Fruit fly (Drosophila melanogaster) whole organism, embryonic: Measurements from ENCODE around the gene Hinfp.

Experiments
- ATbp ChIP-seq: fragments of 200-800 bp; sonication (Bioruptor generic); optimal IDR thresholded peaks from 2 replicates; lab custom pipeline; 2017; ENCODE audit warnings: missing biosample characterization, mild to moderate bottlenecking, missing genetic modification characterization, missing genetic modification reagents
- B-H1 ChIP-seq: fragments of 200-800 bp; sonication (Bioruptor generic); IDR thresholded peaks from 3 replicates; pipeline ENCODE4 v1.3.6; 2022; ENCODE audit warnings: missing biosample characterization, missing genetic modification characterization
- BEAF-32 ChIP-seq: fragments of 200-800 bp; sonication (Bioruptor generic); optimal IDR thresholded peaks from 3 replicates; lab custom pipeline; 2017; ENCODE audit warnings: missing biosample characterization, missing genetic modification characterization, mild to moderate bottlenecking, moderate library complexity, missing genetic modification reagents
- Blimp-1 ChIP-seq: fragments of 200-800 bp; sonication (Bioruptor generic); optimal IDR thresholded peaks from 3 replicates; lab custom pipeline; 2018; ENCODE audit warnings: missing biosample characterization, missing genetic modification characterization, mild to moderate bottlenecking, moderate library complexity, missing genetic modification reagents
- CG10147 ChIP-seq: fragments of 200-800 bp; sonication (Bioruptor generic); optimal IDR thresholded peaks from 2 replicates; lab custom pipeline; 2019; ENCODE audit warnings: missing biosample characterization, mild to moderate bottlenecking, missing genetic modification characterization, moderate library complexity
- CG10267 ChIP-seq: fragments of 200-800 bp; sonication (Bioruptor generic); optimal IDR thresholded peaks from 2 replicates; lab custom pipeline; 2018; ENCODE audit warnings: missing biosample characterization, mild to moderate bottlenecking, missing genetic modification characterization, moderate library complexity
- CG10565 ChIP-seq: fragments of 200-800 bp; sonication (Bioruptor generic); optimal IDR thresholded peaks from 3 replicates; lab custom pipeline; 2016; ENCODE audit warnings: missing biosample characterization, mild to moderate bottlenecking, missing genetic modification characterization
- CG11085 ChIP-seq: fragments of 200-800 bp; sonication (Bioruptor generic); IDR thresholded peaks from 2 replicates; pipeline ENCODE4 v1.3.6; 2022; ENCODE audit warnings: missing biosample characterization, missing genetic modification characterization
- CG12155 ChIP-seq: fragments of 200-800 bp; sonication (Bioruptor generic); optimal IDR thresholded peaks from 3 replicates; lab custom pipeline; 2016; ENCODE audit warnings: missing biosample characterization, missing genetic modification characterization
- CG12219 ChIP-seq: fragments of 200-800 bp; sonication (Bioruptor generic); optimal IDR thresholded peaks from 3 replicates; lab custom pipeline; 2018; ENCODE audit warnings: missing biosample characterization, mild to moderate bottlenecking, missing genetic modification characterization
- CG12744 ChIP-seq: fragments of 200-800 bp; sonication (Bioruptor generic); optimal IDR thresholded peaks from 2 replicates; lab custom pipeline; 2016; ENCODE audit warnings: missing biosample characterization, missing genetic modification characterization
- CG13775 ChIP-seq: fragments of 200-800 bp; sonication (Bioruptor generic); optimal IDR thresholded peaks from 3 replicates; lab custom pipeline; 2017; ENCODE audit warnings: missing biosample characterization, mild to moderate bottlenecking, missing genetic modification characterization
- CG14710 ChIP-seq: fragments of 200-800 bp; sonication (Bioruptor generic); optimal IDR thresholded peaks from 3 replicates; lab custom pipeline; 2019; ENCODE audit warnings: missing biosample characterization, mild to moderate bottlenecking, missing genetic modification characterization, moderate library complexity
- CG1603 ChIP-seq: fragments of 200-800 bp; sonication (Bioruptor generic); optimal IDR thresholded peaks from 2 replicates; lab custom pipeline; 2019; ENCODE audit warnings: missing biosample characterization, mild to moderate bottlenecking, missing genetic modification characterization, moderate library complexity
- CG16813 ChIP-seq: fragments of 200-800 bp; sonication (Bioruptor generic); IDR thresholded peaks from 3 replicates; pipeline ENCODE4 v1.3.6; 2022; ENCODE audit warnings: missing biosample characterization, missing genetic modification characterization; ENCODE audit not compliant: partially characterized antibody
- CG2202 ChIP-seq: fragments of 200-800 bp; sonication (Bioruptor generic); optimal IDR thresholded peaks from 2 replicates; lab custom pipeline; 2018; ENCODE audit warnings: missing biosample characterization, mild to moderate bottlenecking, missing genetic modification characterization
- CG31365 ChIP-seq: fragments of 200-800 bp; sonication (Bioruptor generic); optimal IDR thresholded peaks from 2 replicates; lab custom pipeline; 2018; ENCODE audit warnings: missing biosample characterization, mild to moderate bottlenecking, missing genetic modification characterization
- CG34376 ChIP-seq: fragments of 200-800 bp; sonication (Bioruptor generic); optimal IDR thresholded peaks from 2 replicates; lab custom pipeline; 2018; ENCODE audit warnings: missing biosample characterization, mild to moderate bottlenecking, missing genetic modification characterization
- CG4360 ChIP-seq: fragments of 200-800 bp; sonication (Bioruptor generic); IDR thresholded peaks from 2 replicates; pipeline ENCODE4 v1.3.6; 2022; ENCODE audit warnings: missing biosample characterization, missing genetic modification characterization
- CG43689 ChIP-seq: fragments of 200-800 bp; sonication (Bioruptor generic); IDR thresholded peaks from 2 replicates; pipeline ENCODE4 v1.3.6; 2022; ENCODE audit warnings: missing biosample characterization, missing genetic modification characterization
- CG4820 ChIP-seq: fragments of 200-800 bp; sonication (Bioruptor generic); optimal IDR thresholded peaks from 3 replicates; lab custom pipeline; 2016; ENCODE audit warnings: missing biosample characterization, missing genetic modification characterization
- CG7556 ChIP-seq: fragments of 200-800 bp; sonication (Bioruptor generic); optimal IDR thresholded peaks from 2 replicates; lab custom pipeline; 2017; ENCODE audit warnings: missing biosample characterization, mild to moderate bottlenecking, missing genetic modification characterization
- CG7786 ChIP-seq: fragments of 200-800 bp; sonication (Bioruptor generic); optimal IDR thresholded peaks from 2 replicates; lab custom pipeline; 2016; ENCODE audit warnings: missing biosample characterization, missing genetic modification characterization
- CG8089 ChIP-seq: fragments of 200-800 bp; sonication (Bioruptor generic); optimal IDR thresholded peaks from 3 replicates; lab custom pipeline; 2016; ENCODE audit warnings: missing biosample characterization, missing genetic modification characterization
- Chrac-16 ChIP-seq: fragments of 200-800 bp; sonication (Bioruptor generic); optimal IDR thresholded peaks from 3 replicates; lab custom pipeline; 2016; ENCODE audit warnings: missing biosample characterization, missing genetic modification characterization
- CoRest ChIP-seq: fragments of 200-800 bp; sonication (Bioruptor generic); optimal IDR thresholded peaks from 3 replicates; lab custom pipeline; 2018; ENCODE audit warnings: missing biosample characterization, mild to moderate bottlenecking, missing genetic modification characterization, moderate library complexity
- Dip2 ChIP-seq: fragments of 200-800 bp; sonication (Bioruptor generic); IDR thresholded peaks from 2 replicates; pipeline ENCODE4 v1.3.6; 2022; ENCODE audit warnings: missing biosample characterization, missing genetic modification characterization
- Dll ChIP-seq: fragments of 200-800 bp; sonication (Bioruptor generic); IDR thresholded peaks from 4 replicates; pipeline ENCODE4 v1.3.6; 2022; ENCODE audit warnings: missing biosample characterization, missing genetic modification characterization; ENCODE audit not compliant: partially characterized antibody
- E2f2 ChIP-seq: fragments of 200-800 bp; sonication (Bioruptor generic); IDR thresholded peaks from 2 replicates; pipeline ENCODE4 v1.3.6; 2022; ENCODE audit warnings: missing biosample characterization, missing genetic modification characterization
- ERR ChIP-seq: fragments of 200-800 bp; sonication (Bioruptor generic); optimal IDR thresholded peaks from 2 replicates; lab custom pipeline; 2016; ENCODE audit warnings: missing biosample characterization, missing genetic modification characterization
- HmgZ ChIP-seq: fragments of 200-800 bp; sonication (Bioruptor generic); optimal IDR thresholded peaks from 2 replicates; lab custom pipeline; 2018; ENCODE audit warnings: missing biosample characterization, mild to moderate bottlenecking, missing genetic modification characterization
- NC2β ChIP-seq: fragments of 200-800 bp; sonication (Bioruptor generic); optimal IDR thresholded peaks from 2 replicates; lab custom pipeline; 2016; ENCODE audit warnings: missing biosample characterization, missing genetic modification characterization
- Poxn ChIP-seq: fragments of 200-800 bp; sonication (Bioruptor generic); IDR thresholded peaks from 2 replicates; pipeline ENCODE4 v1.3.6; 2022; ENCODE audit warnings: missing biosample characterization, missing genetic modification characterization
- Scr ChIP-seq: fragments of 200-800 bp; sonication (Bioruptor generic); IDR thresholded peaks from 2 replicates; pipeline ENCODE4 v1.3.6; 2022; ENCODE audit warnings: missing biosample characterization, missing genetic modification characterization; ENCODE audit not compliant: partially characterized antibody
- Sry-β ChIP-seq: fragments of 200-800 bp; sonication (Bioruptor generic); optimal IDR thresholded peaks from 2 replicates; lab custom pipeline; 2018; ENCODE audit warnings: missing biosample characterization, mild to moderate bottlenecking, missing genetic modification characterization, moderate library complexity
- al ChIP-seq: fragments of 200-800 bp; sonication (Bioruptor generic); IDR thresholded peaks from 2 replicates; pipeline ENCODE4 v1.3.6; 2022; ENCODE audit warnings: missing biosample characterization, missing genetic modification characterization
- ase ChIP-seq: fragments of 200-800 bp; sonication (Bioruptor generic); IDR thresholded peaks from 3 replicates; pipeline ENCODE4 v1.3.6; 2022; ENCODE audit warnings: missing biosample characterization, missing genetic modification characterization
- bigmax ChIP-seq: fragments of 200-800 bp; sonication (Bioruptor generic); optimal IDR thresholded peaks from 2 replicates; lab custom pipeline; 2018; ENCODE audit warnings: missing biosample characterization, mild to moderate bottlenecking, missing genetic modification characterization
- dati ChIP-seq: fragments of 200-800 bp; sonication (Bioruptor generic); IDR thresholded peaks from 2 replicates; pipeline ENCODE4 v1.3.6; 2022; ENCODE audit warnings: missing biosample characterization, missing genetic modification characterization
- dmrt99B ChIP-seq: fragments of 200-800 bp; sonication (Bioruptor generic); optimal IDR thresholded peaks from 2 replicates; lab custom pipeline; 2018; ENCODE audit warnings: missing biosample characterization, mild to moderate bottlenecking, missing genetic modification characterization, moderate library complexity
- esg ChIP-seq: fragments of 200-800 bp; sonication (Bioruptor generic); conservative IDR thresholded peaks from 2 replicates; pipeline ENCODE4 v1.3.6; 2022; ENCODE audit warnings: missing biosample characterization, missing genetic modification characterization
- fd102C ChIP-seq: fragments of 200-800 bp; sonication (Bioruptor generic); optimal IDR thresholded peaks from 2 replicates; lab custom pipeline; 2018; ENCODE audit warnings: missing biosample characterization, mild to moderate bottlenecking, missing genetic modification characterization, moderate library complexity
- hb ChIP-seq: fragments of 200-800 bp; sonication (Bioruptor generic); IDR thresholded peaks from 3 replicates; pipeline ENCODE4 v1.3.6; 2022; ENCODE audit warnings: missing biosample characterization, missing genetic modification characterization; ENCODE audit not compliant: partially characterized antibody
- ind ChIP-seq: fragments of 200-800 bp; sonication (Bioruptor generic); optimal IDR thresholded peaks from 3 replicates; lab custom pipeline; 2016; ENCODE audit warnings: missing biosample characterization, missing genetic modification characterization
- kay ChIP-seq: fragments of 200-800 bp; sonication (Bioruptor generic); optimal IDR thresholded peaks from 2 replicates; lab custom pipeline; 2016; ENCODE audit warnings: missing biosample characterization, missing genetic modification characterization
- ken ChIP-seq: fragments of 200-800 bp; sonication (Bioruptor generic); IDR thresholded peaks from 3 replicates; pipeline ENCODE4 v1.3.6; 2022; ENCODE audit warnings: missing biosample characterization, missing genetic modification characterization
- otp ChIP-seq: fragments of 200-800 bp; sonication (Bioruptor generic); IDR thresholded peaks from 3 replicates; pipeline ENCODE4, ENCODE4 v1.3.6; 2022; ENCODE audit warnings: missing biosample characterization, missing genetic modification characterization
- pb ChIP-seq: fragments of 200-800 bp; sonication (Bioruptor generic); optimal IDR thresholded peaks from 3 replicates; lab custom pipeline; 2016; ENCODE audit warnings: missing biosample characterization, missing genetic modification characterization
- sens-2 ChIP-seq: fragments of 200-800 bp; sonication (Bioruptor generic); IDR thresholded peaks from 2 replicates; pipeline ENCODE4 v1.3.6; 2022; ENCODE audit warnings: missing biosample characterization, missing genetic modification characterization
- slbo ChIP-seq: fragments of 200-800 bp; sonication (Bioruptor generic); IDR thresholded peaks from 2 replicates; pipeline ENCODE4 v1.3.6; 2022; ENCODE audit warnings: missing biosample characterization, missing genetic modification characterization
- sug ChIP-seq: fragments of 200-800 bp; optimal IDR thresholded peaks from 2 replicates; lab custom pipeline; 2019; ENCODE audit warnings: missing biosample characterization, mild to moderate bottlenecking, missing genetic modification characterization, moderate library complexity
- tna ChIP-seq: fragments of 200-800 bp; sonication (Bioruptor generic); IDR thresholded peaks from 2 replicates; pipeline ENCODE4 v1.3.6; 2022; ENCODE audit warnings: missing biosample characterization, missing genetic modification characterization; ENCODE audit not compliant: partially characterized antibody

The Hinfp gene

DNA sequence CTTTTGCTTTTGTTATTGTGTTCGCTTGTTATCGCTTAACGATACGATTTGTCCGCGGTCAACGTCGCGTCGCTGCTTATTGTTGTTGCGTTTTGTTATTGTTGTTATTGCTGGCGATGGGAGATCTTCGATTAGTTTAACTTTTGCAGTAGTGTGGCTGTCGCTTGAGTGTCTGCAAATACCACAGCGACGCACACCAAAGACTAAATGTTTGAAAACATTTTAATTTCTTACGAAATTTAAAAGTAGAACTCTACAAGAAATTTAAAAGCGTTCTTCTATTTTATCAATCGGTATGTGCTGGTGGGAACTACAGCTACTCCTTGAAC, 5.3 kb upstream of the Hinfp start, which contains the start of gene spdi (continued):
- TF ChIP-seq tna (no peak), B-H1 (GFP tag; lab: Robert Waterston, UW) (no peak), ERR (no peak), HmgZ (tag; lab: Kevin White, UChicago) (peak; percentile 19), sug (tag; lab: Kevin White, UChicago) (no peak), CG13775 (no peak), CG7786 (no peak), al (GFP tag; lab: Robert Waterston, UW) (no peak), CG43689 (GFP tag; lab: Robert Waterston, UW) (no peak), ase (GFP tag; lab: Robert Waterston, UW) (no peak), CG8089 (GFP tag; lab: Kevin White, UChicago) (no peak), fd102C (GFP tag; lab: Kevin White, UChicago) (no peak), slbo (GFP tag; lab: Robert Waterston, UW) (no peak), CG10565 (GFP tag; lab: Kevin White, UChicago) (no peak), CG2202 (tag; lab: Kevin White, UChicago) (no peak), bigmax (GFP tag; lab: Kevin White, UChicago) (no peak), CG7556 (GFP tag; lab: Kevin White, UChicago) (no peak), CG4360 (peak; percentile 90), CG10267 (tag; lab: Kevin White, UChicago) (peak; percentile 29), Dll (GFP tag; lab: Robert Waterston, UW) (peak; percentile 42; the same call in 2 of the 4 replicates), sens-2 (GFP tag; lab: Robert Waterston, UW) (no peak), CG10147 (no peak), Sry-β (GFP tag; lab: Kevin White, UChicago) (peak; percentile 28), pb (no peak), ken (GFP tag; lab: Robert Waterston, UW) (no peak), CG12155 (GFP tag; lab: Kevin White, UChicago) (no peak), CG12744 (GFP tag; lab: Kevin White, UChicago) (no peak), CG14710 (tag; lab: Kevin White, UChicago) (peak; percentile 18), CoRest (tag; lab: Kevin White, UChicago) (no peak), dmrt99B (no peak), otp (GFP tag; lab: Robert Waterston, UW) (no peak), NC2β (GFP tag; lab: Kevin White, UChicago) (no peak), CG34376 (peak; percentile 28), Scr (GFP tag; lab: Robert Waterston, UW) (peak; percentile 47), CG11085 (GFP tag; lab: Robert Waterston, UW) (no peak), CG12219 (GFP tag; lab: Kevin White, UChicago) (no peak), E2f2 (GFP tag; lab: Robert Waterston, UW) (peak; percentile 66), CG4820 (no peak), esg (GFP tag; lab: Robert Waterston, UW) (no peak), CG16813 (GFP tag; lab: Robert Waterston, UW) (no peak; the same call in 2 of the 3 replicates), Dip2 (GFP tag; lab: Robert Waterston, UW) (no peak), Blimp-1 (no peak), hb (GFP tag; lab: Robert Waterston, UW) (no peak), dati (no peak), BEAF-32 (GFP tag; lab: Kevin White, UChicago) (peak; percentile 48), CG31365 (tag; lab: Kevin White, UChicago) (no peak), ATbp (no peak), Poxn (GFP tag; lab: Robert Waterston, UW) (no peak), ind (GFP tag; lab: Kevin White, UChicago) (no peak), kay (GFP tag; lab: Kevin White, UChicago) (no peak), Chrac-16 (GFP tag; lab: Kevin White, UChicago) (no peak), CG1603 (tag; lab: Kevin White, UChicago) (peak; percentile 38)
